Worm (Caenorhabditis elegans) whole organism, L4 larva: ENCODE data around the gene mcm-10.

Source experiments
- D1046.2 ChIP-seq: fragments of 200-800 bp; sonication (Bioruptor generic); IDR thresholded peaks from 2 replicates; pipeline ENCODE4 v1.3.6; 2022; ENCODE audit warnings: missing genetic modification characterization, missing compliant biosample characterization
- F26F4.8 ChIP-seq: fragments of 200-800 bp; sonication (Bioruptor generic); conservative IDR thresholded peaks from 2 replicates; pipeline ENCODE4 v1.3.6; 2022; ENCODE audit warnings: missing genetic modification characterization, missing compliant biosample characterization
- ZK546.5 ChIP-seq, 2 experiments: sonication (generic microtip); optimal IDR thresholded peaks; 2 replicates each; lab custom pipeline; 2017; ENCODE audit warnings: missing biosample characterization in 2 of 2, missing genetic modification characterization in 2 of 2
- aly-2 ChIP-seq: sonication (generic microtip); optimal IDR thresholded peaks from 2 replicates; lab custom pipeline; 2018; ENCODE audit warnings: missing biosample characterization, missing genetic modification characterization
- ceh-20 ChIP-seq: fragments of 200-800 bp; sonication (Bioruptor generic); IDR thresholded peaks from 2 replicates; pipeline ENCODE4 v1.3.6; 2022; ENCODE audit warnings: missing genetic modification reagents, missing genetic modification characterization, missing compliant biosample characterization
- ctbp-1 ChIP-seq: fragments of 200-800 bp; sonication (Bioruptor generic); IDR thresholded peaks from 2 replicates; pipeline ENCODE4 v1.3.6; 2022; ENCODE audit warnings: missing genetic modification reagents, missing genetic modification characterization, missing compliant biosample characterization
- daf-8 ChIP-seq: fragments of 200-800 bp; sonication (Bioruptor generic); IDR thresholded peaks from 2 replicates; pipeline ENCODE4 v1.3.6; 2022; ENCODE audit warnings: missing genetic modification characterization, missing compliant biosample characterization
- dpl-1 ChIP-seq: fragments of 150-350 bp; optimal IDR thresholded peaks from 2 replicates; lab custom pipeline; 2014; ENCODE audit warnings: missing biosample characterization, missing genetic modification reagents, missing genetic modification characterization
- fkh-10 ChIP-seq: fragments of 150-350 bp; optimal IDR thresholded peaks from 2 replicates; lab custom pipeline; 2014; ENCODE audit warnings: missing biosample characterization, missing genetic modification reagents, missing genetic modification characterization
- hlh-11 ChIP-seq: fragments of 200-800 bp; sonication (Bioruptor generic); optimal IDR thresholded peaks from 2 replicates; lab custom pipeline; 2018; ENCODE audit warnings: mild to moderate bottlenecking, missing genetic modification characterization, missing compliant biosample characterization
- hmg-1.1 ChIP-seq: fragments of 200-800 bp; sonication (Bioruptor generic); IDR thresholded peaks from 2 replicates; pipeline ENCODE4 v1.3.6; 2022; ENCODE audit warnings: missing genetic modification reagents, missing genetic modification characterization, missing compliant biosample characterization
- jun-1 ChIP-seq: fragments of 150-350 bp; optimal IDR thresholded peaks from 2 replicates; lab custom pipeline; 2014; ENCODE audit warnings: missing biosample characterization, missing genetic modification reagents, missing genetic modification characterization
- lim-7 ChIP-seq: fragments of 200-800 bp; sonication (Bioruptor generic); IDR thresholded peaks from 2 replicates; pipeline ENCODE4 v1.3.6; 2022; ENCODE audit warnings: missing genetic modification characterization, missing compliant biosample characterization
- lin-29 ChIP-seq: fragments of 200-800 bp; sonication (Bioruptor generic); IDR thresholded peaks from 2 replicates; pipeline ENCODE4 v1.3.6; 2022; ENCODE audit warnings: missing genetic modification reagents, missing genetic modification characterization, missing compliant biosample characterization
- lin-38 ChIP-seq: fragments of 200-800 bp; sonication (Bioruptor generic); IDR thresholded peaks from 2 replicates; pipeline ENCODE4 v1.3.6; 2022; ENCODE audit warnings: missing genetic modification reagents, missing genetic modification characterization, missing compliant biosample characterization
- lsy-2 ChIP-seq, 2 experiments: fragments of 150-350 bp in 1 of 2; sonication (generic microtip) in 1 of 2; optimal IDR thresholded peaks; 2 replicates each; lab custom pipeline; 2014 to 2017; ENCODE audit warnings: missing biosample characterization in 2 of 2, missing genetic modification characterization in 2 of 2
- mdl-1 ChIP-seq, 2 experiments: fragments of 150-350 bp in 1 of 2; sonication (generic microtip) in 1 of 2; optimal IDR thresholded peaks; 2 replicates each; lab custom pipeline; 2014 to 2017; ENCODE audit warnings: missing biosample characterization in 2 of 2, missing genetic modification characterization in 2 of 2
- mdt-29 ChIP-seq: fragments of 200-800 bp; sonication (Bioruptor generic); IDR thresholded peaks from 2 replicates; pipeline ENCODE4 v1.3.6; 2022; ENCODE audit warnings: missing genetic modification reagents, missing genetic modification characterization, missing compliant biosample characterization
- mes-2 ChIP-seq: sonication (generic microtip); optimal IDR thresholded peaks from 2 replicates; lab custom pipeline; 2016; ENCODE audit warnings: missing genotype, mild to moderate bottlenecking, missing genetic modification characterization, missing compliant biosample characterization; ENCODE audit not compliant: poor library complexity, severe bottlenecking
- mxl-3 ChIP-seq: fragments of 200-800 bp; sonication (Bioruptor generic); optimal IDR thresholded peaks from 2 replicates; lab custom pipeline; 2018; ENCODE audit warnings: mild to moderate bottlenecking, missing genetic modification characterization, missing compliant biosample characterization
- nhr-11 ChIP-seq: fragments of 150-350 bp; optimal IDR thresholded peaks from 2 replicates; lab custom pipeline; 2014; ENCODE audit warnings: missing biosample characterization, missing genetic modification characterization
- nhr-25 ChIP-seq: sonication (generic microtip); optimal IDR thresholded peaks from 2 replicates; lab custom pipeline; 2017; ENCODE audit warnings: missing genetic modification characterization, mild to moderate bottlenecking, missing compliant biosample characterization, antibody characterized with exemption, moderate library complexity, borderline replicate concordance; ENCODE audit not compliant: insufficient read depth
- pha-4 ChIP-seq, 2 experiments: fragments of 150-350 bp in 1 of 2; fragments of 200-800 bp in 1 of 2; sonication (Bioruptor generic) in 1 of 2; IDR thresholded peaks in 1 of 2; optimal IDR thresholded peaks in 1 of 2; 2 replicates each; pipeline versions ENCODE4 v1.3.6 to Lab custom; 2014 to 2022; ENCODE audit warnings: missing genetic modification characterization in 2 of 2, missing genetic modification reagents in 2 of 2, missing biosample characterization in 1 of 2, missing compliant biosample characterization in 1 of 2
- pqm-1 ChIP-seq: sonication (generic microtip); optimal IDR thresholded peaks from 2 replicates; lab custom pipeline; 2017; ENCODE audit warnings: missing biosample characterization, missing genetic modification characterization
- rbr-2 ChIP-seq: sonication (generic microtip); optimal IDR thresholded peaks from 2 replicates; lab custom pipeline; 2016; ENCODE audit warnings: missing genotype, missing genetic modification characterization, missing compliant biosample characterization
- saeg-2 ChIP-seq: fragments of 200-800 bp; sonication (Bioruptor generic); IDR thresholded peaks from 2 replicates; pipeline ENCODE4 v1.3.6; 2022; ENCODE audit warnings: missing genetic modification reagents, missing genetic modification characterization, missing compliant biosample characterization
- set-16 ChIP-seq: fragments of 200-800 bp; sonication (Bioruptor generic); IDR thresholded peaks from 2 replicates; pipeline ENCODE4 v1.3.6; 2022; ENCODE audit warnings: missing genetic modification reagents, missing genetic modification characterization, missing compliant biosample characterization
- snpc-1.2 ChIP-seq: fragments of 200-800 bp; sonication (Bioruptor generic); IDR thresholded peaks from 2 replicates; pipeline ENCODE4 v1.3.6; 2022; ENCODE audit warnings: missing genetic modification reagents, missing genetic modification characterization, missing compliant biosample characterization
- spr-1 ChIP-seq: sonication (generic microtip); optimal IDR thresholded peaks from 2 replicates; lab custom pipeline; 2016; ENCODE audit warnings: mild to moderate bottlenecking, missing genetic modification characterization, missing compliant biosample characterization
- tag-97 ChIP-seq: fragments of 200-800 bp; sonication (Bioruptor generic); IDR thresholded peaks from 2 replicates; pipeline ENCODE4 v1.3.6; 2022; ENCODE audit warnings: missing genetic modification characterization, missing compliant biosample characterization
- unc-130 ChIP-seq: sonication (generic microtip); optimal IDR thresholded peaks from 2 replicates; lab custom pipeline; 2016; ENCODE audit warnings: missing genetic modification reagents, missing genetic modification characterization, missing compliant biosample characterization
- unc-39 ChIP-seq: sonication (generic microtip); optimal IDR thresholded peaks from 2 replicates; lab custom pipeline; 2017; ENCODE audit warnings: missing biosample characterization, missing genetic modification characterization
- unc-62 ChIP-seq, 3 experiments: fragments of 150-350 bp in 1 of 3; sonication (generic microtip); optimal IDR thresholded peaks in 2 of 3; peaks in 1 of 3; 1 replicate in 1 of 3; 2 replicates in 2 of 3; lab custom pipeline; 2014 to 2017; ENCODE audit warnings: missing biosample characterization in 3 of 3, missing genetic modification characterization in 3 of 3, missing genetic modification reagents in 3 of 3, missing genotype in 1 of 3
- vab-7 ChIP-seq: fragments of 200-800 bp; sonication (Bioruptor generic); IDR thresholded peaks from 2 replicates; pipeline ENCODE4 v1.3.6; 2022; ENCODE audit warnings: missing genetic modification reagents, missing genetic modification characterization, missing compliant biosample characterization
- zfp-2 ChIP-seq: sonication (generic microtip); optimal IDR thresholded peaks from 2 replicates; lab custom pipeline; 2016; ENCODE audit warnings: mild to moderate bottlenecking, missing genetic modification characterization, missing compliant biosample characterization
- zip-11 ChIP-seq: fragments of 200-800 bp; sonication (Bioruptor generic); IDR thresholded peaks from 2 replicates; pipeline ENCODE4 v1.3.6; 2022; ENCODE audit warnings: missing genetic modification characterization, missing compliant biosample characterization

The mcm-10 gene

DNA sequence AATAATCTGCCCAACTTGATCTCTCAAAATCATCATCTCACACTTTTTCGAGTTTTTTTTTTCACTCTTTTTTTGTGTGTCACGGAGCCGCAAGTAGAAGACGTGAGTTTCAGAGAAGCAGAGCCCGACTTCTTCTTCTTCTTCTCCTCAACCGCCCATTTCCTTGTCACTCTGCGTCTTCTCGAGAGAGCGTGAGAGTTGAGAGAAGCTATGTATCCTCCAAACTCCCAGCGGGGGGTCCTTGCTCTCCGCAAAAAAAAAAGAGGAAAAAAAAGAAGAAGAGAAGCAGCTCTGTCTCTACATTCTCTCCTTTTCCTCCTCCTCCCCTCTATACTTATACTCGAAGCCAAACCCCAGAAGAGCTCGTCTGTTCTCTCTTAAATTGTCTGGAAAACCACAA lies 17.0 kb downstream of the mcm-10 start (continued):
- no peak for TF ChIP-seq mxl-3 (GFP tag; lab: Kevin White, UChicago)
- no peak for TF ChIP-seq vab-7
- TF ChIP-seq hlh-11 (tag; lab: Kevin White, UChicago): no peak
- peak; percentile 63 for TF ChIP-seq rbr-2
- TF ChIP-seq nhr-11 (tag; lab: Kevin White, UChicago): no peak
- peak; percentile 16; the same call in 1 of the 2 replicates for TF ChIP-seq pha-4 (GFP tag; IDR thresholded peaks at IDR 0.05; lab: Robert Waterston, UW)
- no peak for TF ChIP-seq pha-4 (tag; optimal IDR thresholded peaks at IDR 0.05; lab: Kevin White, UChicago)
- no peak for TF ChIP-seq ZK546.5 (tag; optimal IDR thresholded peaks at IDR 0.05; lab: Kevin White, UChicago)
- no peak for TF ChIP-seq zip-11 (GFP tag; lab: Robert Waterston, UW)
- no peak for TF ChIP-seq dpl-1 (GFP tag; lab: Kevin White, UChicago)
- no peak for TF ChIP-seq mdt-29 (GFP tag; lab: Robert Waterston, UW)
- TF ChIP-seq D1046.2 (GFP tag; lab: Robert Waterston, UW): no peak
- TF ChIP-seq ctbp-1 (GFP tag; lab: Robert Waterston, UW): no peak
- no peak for TF ChIP-seq pqm-1 (tag; lab: Kevin White, UChicago)
- TF ChIP-seq mes-2 (tag; lab: Kevin White, UChicago): peak; percentile 15
- TF ChIP-seq lin-29 (GFP tag; lab: Robert Waterston, UW): no peak
- TF ChIP-seq lin-38: no peak

DNA sequence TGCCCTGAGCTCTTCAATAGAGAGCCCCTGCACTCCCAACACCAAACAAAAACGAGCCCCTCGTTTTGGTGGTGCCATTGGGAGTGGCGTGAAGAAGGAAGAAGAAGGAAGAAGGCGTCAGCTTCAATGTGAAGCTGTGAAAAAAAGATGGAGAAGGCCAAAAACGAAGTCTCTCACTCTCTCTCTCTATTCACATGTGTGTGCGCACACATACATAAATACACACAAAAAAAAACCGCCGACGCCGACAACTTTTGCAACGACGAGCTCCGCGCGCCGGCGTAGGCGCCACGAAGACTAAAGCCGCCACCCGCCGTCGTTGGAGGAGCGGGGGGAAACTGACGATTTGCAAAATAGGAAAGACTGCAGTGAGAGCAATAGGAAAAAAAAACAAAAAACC lies 18.7 kb downstream of the mcm-10 start:
- TF ChIP-seq lim-7 (GFP tag; lab: Robert Waterston, UW) (no peak), set-16 (peak; percentile 53), hmg-1.1 (GFP tag; lab: Robert Waterston, UW) (peak; percentile 45; the same call in 1 of the 2 replicates), mdl-1 (tag; optimal IDR thresholded peaks at IDR 0.05; lab: Kevin White, UChicago) (peak in 1 of 2 experiments; percentile 22), ceh-20 (GFP tag; lab: Robert Waterston, UW) (0 out of 2 replicates have a peak, but pooled peaks have one; percentile 37), fkh-10 (GFP tag; lab: Kevin White, UChicago) (peak; percentile 6), lsy-2 (tag; optimal IDR thresholded peaks at IDR 0.05; lab: Kevin White, UChicago) (peak in 1 of 2 experiments; percentile 43), mdt-29 (GFP tag; lab: Robert Waterston, UW) (no peak), rbr-2 (peak; percentile 28)
- TF ChIP-seq, all 104 proteins: peak for 7

DNA sequence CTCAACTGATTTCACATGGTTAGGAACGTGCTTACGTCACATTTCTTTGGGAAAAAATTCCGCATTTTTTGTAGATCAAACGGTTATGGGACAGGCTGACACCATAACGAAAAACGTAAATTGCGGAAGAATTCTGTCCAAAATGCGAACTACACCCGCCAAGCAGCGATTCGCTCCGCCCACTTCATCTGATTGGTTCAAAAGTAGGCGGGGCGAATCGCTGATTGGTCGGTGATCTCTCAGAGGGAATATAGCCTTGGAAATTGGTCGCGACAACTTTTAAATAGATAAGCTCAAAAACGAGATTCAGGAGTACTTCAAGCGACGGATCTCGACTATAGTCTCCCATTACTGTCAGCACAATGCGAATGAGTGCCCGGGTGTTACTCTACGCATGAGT lies 20.3 kb downstream of the mcm-10 start:
- TF ChIP-seq hlh-11 (tag; lab: Kevin White, UChicago): no peak
- TF ChIP-seq zfp-2 (tag; lab: Kevin White, UChicago): no peak
- TF ChIP-seq snpc-1.2 (GFP tag; lab: Robert Waterston, UW): no peak
- TF ChIP-seq tag-97 (GFP tag; lab: Robert Waterston, UW): no peak
- no peak for TF ChIP-seq saeg-2

DNA sequence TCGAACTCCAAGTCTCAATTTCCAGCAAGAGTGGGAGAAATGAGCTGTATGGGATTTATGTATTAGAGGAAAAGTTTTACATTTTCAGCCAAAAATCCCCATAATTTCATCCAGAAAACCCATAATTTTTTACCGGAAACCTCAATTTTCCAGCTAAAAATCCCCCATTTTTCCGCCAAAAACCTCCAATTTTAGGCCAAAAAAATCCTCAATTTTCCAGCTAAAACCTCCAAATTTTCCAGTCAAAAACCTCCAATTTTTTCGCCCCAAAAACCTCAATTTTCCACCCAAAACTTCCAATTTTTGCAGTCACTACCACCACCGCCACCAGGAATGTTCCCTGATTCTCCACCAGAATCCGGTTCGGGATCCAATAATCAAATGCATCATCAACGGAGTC lies 24.1 kb downstream of the mcm-10 start:
- TF ChIP-seq spr-1 (no peak), daf-8 (GFP tag; lab: Robert Waterston, UW) (no peak), nhr-25 (tag; lab: Kevin White, UChicago) (no peak), unc-62 (GFP tag; optimal IDR thresholded peaks at IDR 0.05 in 1 of 2; lab: Kevin White, UChicago) (peak in 1 of 2 experiments; percentile 95), unc-62 (tag; optimal IDR thresholded peaks at IDR 0.05; lab: Kevin White, UChicago) (no peak)
- TF ChIP-seq, all 104 proteins: peak for 1

DNA sequence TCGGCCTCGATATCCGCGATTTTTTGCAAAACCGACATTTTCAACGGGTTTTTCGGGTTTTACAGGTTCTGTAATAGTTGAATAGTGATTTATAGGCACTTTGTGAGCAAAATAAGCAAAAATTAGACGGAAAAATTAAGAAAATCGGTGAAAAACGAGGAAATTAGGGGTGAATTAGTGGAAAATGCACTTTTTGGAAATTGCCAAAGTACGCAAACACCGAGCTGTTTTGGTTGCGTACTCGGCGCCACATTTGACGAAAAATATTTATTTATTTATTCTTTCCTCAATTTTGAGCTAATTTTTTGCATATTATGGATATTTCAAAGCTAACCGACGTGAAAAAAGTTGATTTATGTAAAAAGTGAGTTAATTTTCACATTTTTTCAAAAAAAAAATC lies 25.7 kb downstream of the mcm-10 start, which contains the start of the genes T28D6.6 and pen-2:
T28D6.6 (minus strand) TSS at position 68 of the 400 bp plus-strand sequence.
pen-2 (plus strand) TSS at position 282 of the 400 bp plus-strand sequence.
- TF ChIP-seq hmg-1.1 (GFP tag; lab: Robert Waterston, UW): 0 out of 2 replicates have a peak, but pooled peaks have one; percentile 20
- TF ChIP-seq mxl-3 (GFP tag; lab: Kevin White, UChicago): no peak
- no peak for TF ChIP-seq jun-1
- TF ChIP-seq dpl-1 (GFP tag; lab: Kevin White, UChicago): peak; percentile 54
- TF ChIP-seq unc-39 (tag; lab: Kevin White, UChicago): no peak
- peak in 1 of 2 experiments; percentile 60 for TF ChIP-seq lsy-2 (tag; optimal IDR thresholded peaks at IDR 0.05; lab: Kevin White, UChicago)
- TF ChIP-seq aly-2 (tag; lab: Kevin White, UChicago): no peak
- no peak for TF ChIP-seq snpc-1.2 (GFP tag; lab: Robert Waterston, UW)
- no peak for TF ChIP-seq nhr-25 (tag; lab: Kevin White, UChicago)
- TF ChIP-seq mes-2 (tag; lab: Kevin White, UChicago): peak; percentile 44
- no peak for TF ChIP-seq F26F4.8 (GFP tag; lab: Robert Waterston, UW)
- no peak for TF ChIP-seq unc-130 (GFP tag; lab: Kevin White, UChicago)
